Fruit fly (Drosophila melanogaster) whole organism, pupa: ENCODE measurements around the gene Pten.

Experiments used
- CG12605 ChIP-seq: fragments of 200-800 bp; sonication (Bioruptor generic); IDR thresholded peaks from 2 replicates; pipeline ENCODE4 v1.3.6; 2022; ENCODE audit warnings: missing biosample characterization, missing genetic modification characterization
- CG14655 ChIP-seq: fragments of 200-800 bp; sonication (Bioruptor generic); optimal IDR thresholded peaks from 3 replicates; lab custom pipeline; 2017; ENCODE audit warnings: mild to moderate bottlenecking, missing biosample characterization, missing genetic modification reagents, missing genetic modification characterization
- CG15710 ChIP-seq: fragments of 200-800 bp; sonication (Bioruptor generic); optimal IDR thresholded peaks from 2 replicates; lab custom pipeline; 2018; ENCODE audit warnings: missing biosample characterization, mild to moderate bottlenecking, missing genetic modification characterization, moderate library complexity
- CG17806 ChIP-seq: fragments of 200-800 bp; sonication (Bioruptor generic); optimal IDR thresholded peaks from 2 replicates; lab custom pipeline; 2018; ENCODE audit warnings: missing biosample characterization, mild to moderate bottlenecking, missing genetic modification characterization, moderate library complexity
- CG32121 ChIP-seq: fragments of 200-800 bp; sonication (Bioruptor generic); IDR thresholded peaks from 2 replicates; pipeline ENCODE4 v1.3.6; 2022; ENCODE audit warnings: missing biosample characterization, missing genetic modification characterization
- CG34367 ChIP-seq: fragments of 200-800 bp; sonication (Bioruptor generic); optimal IDR thresholded peaks from 2 replicates; lab custom pipeline; 2018; ENCODE audit warnings: missing biosample characterization, mild to moderate bottlenecking, missing genetic modification characterization
- CG4496 ChIP-seq: fragments of 200-800 bp; sonication (Bioruptor generic); IDR thresholded peaks from 3 replicates; pipeline ENCODE4 v1.3.6; 2022; ENCODE audit warnings: missing biosample characterization, missing genetic modification characterization
- CG8159 ChIP-seq: fragments of 200-800 bp; sonication (Bioruptor generic); optimal IDR thresholded peaks from 3 replicates; lab custom pipeline; 2018; ENCODE audit warnings: missing biosample characterization, mild to moderate bottlenecking, missing genetic modification characterization, moderate library complexity
- CG8301 ChIP-seq: fragments of 200-800 bp; sonication (Bioruptor generic); optimal IDR thresholded peaks from 2 replicates; lab custom pipeline; 2018; ENCODE audit warnings: missing biosample characterization, mild to moderate bottlenecking, missing genetic modification characterization
- CG9948 ChIP-seq: fragments of 200-800 bp; sonication (Bioruptor generic); optimal IDR thresholded peaks from 2 replicates; lab custom pipeline; 2018; ENCODE audit warnings: missing biosample characterization, mild to moderate bottlenecking, missing genetic modification characterization, moderate library complexity
- D1 ChIP-seq: fragments of 200-800 bp; sonication (Bioruptor generic); optimal IDR thresholded peaks from 2 replicates; lab custom pipeline; 2018; ENCODE audit warnings: missing biosample characterization, mild to moderate bottlenecking, missing genetic modification characterization, moderate library complexity
- EcR ChIP-seq: fragments of 200-800 bp; sonication (Bioruptor generic); optimal IDR thresholded peaks from 3 replicates; lab custom pipeline; 2019; ENCODE audit warnings: missing biosample characterization, missing genetic modification characterization, mild to moderate bottlenecking, moderate library complexity, missing genetic modification reagents
- Ets98B ChIP-seq: fragments of 200-800 bp; sonication (Bioruptor generic); IDR thresholded peaks from 2 replicates; pipeline ENCODE4 v1.3.6; 2022; ENCODE audit warnings: missing biosample characterization, missing genetic modification characterization
- Pif1A ChIP-seq: fragments of 200-800 bp; sonication (Bioruptor generic); optimal IDR thresholded peaks from 3 replicates; lab custom pipeline; 2016; ENCODE audit warnings: missing biosample characterization, missing genetic modification characterization
- Pif1B ChIP-seq: fragments of 200-800 bp; sonication (Bioruptor generic); optimal IDR thresholded peaks from 3 replicates; lab custom pipeline; 2016; ENCODE audit warnings: missing biosample characterization, missing genetic modification characterization
- Snoo ChIP-seq: fragments of 200-800 bp; sonication (Bioruptor generic); optimal IDR thresholded peaks from 3 replicates; lab custom pipeline; 2017; ENCODE audit warnings: missing biosample characterization, mild to moderate bottlenecking, missing genetic modification characterization, inconsistent platforms
- fd96Ca ChIP-seq: fragments of 200-800 bp; sonication (Bioruptor generic); IDR thresholded peaks from 3 replicates; pipeline ENCODE4 v1.3.6; 2022; ENCODE audit warnings: missing biosample characterization, missing genetic modification characterization
- gl ChIP-seq: fragments of 200-800 bp; sonication (Bioruptor generic); optimal IDR thresholded peaks from 2 replicates; lab custom pipeline; 2018; ENCODE audit warnings: missing biosample characterization, mild to moderate bottlenecking, missing genetic modification characterization
- rn ChIP-seq: fragments of 200-800 bp; sonication (Bioruptor generic); IDR thresholded peaks from 2 replicates; pipeline ENCODE4 v1.3.6; 2022; ENCODE audit warnings: missing biosample characterization, missing genetic modification characterization

The Pten gene

dm6 chr2L:10222550-10223231 lies 38.2 kb downstream of the Pten start, which contains the start of gene Bcs1:
Gene Bcs1, plus strand, starts transcription at chr2L:10222657.
- no peak for TF ChIP-seq gl (tag; lab: Kevin White, UChicago)
- TF ChIP-seq CG15710 (tag; lab: Kevin White, UChicago): no peak
- TF ChIP-seq D1 (tag; lab: Kevin White, UChicago): peak; percentile 25
- TF ChIP-seq CG12605: no peak
- TF ChIP-seq Pif1A: no peak
- no peak for TF ChIP-seq CG4496 (GFP tag; lab: Robert Waterston, UW)

dm6 chr2L:10221387-10221705 lies 39.5 kb downstream of the Pten start:
- TF ChIP-seq CG9948 (tag; lab: Kevin White, UChicago) (no peak), gl (tag; lab: Kevin White, UChicago) (no peak), CG12605 (no peak), Ets98B (GFP tag; lab: Robert Waterston, UW) (no peak), CG32121 (GFP tag; lab: Robert Waterston, UW) (no peak)

DNA sequence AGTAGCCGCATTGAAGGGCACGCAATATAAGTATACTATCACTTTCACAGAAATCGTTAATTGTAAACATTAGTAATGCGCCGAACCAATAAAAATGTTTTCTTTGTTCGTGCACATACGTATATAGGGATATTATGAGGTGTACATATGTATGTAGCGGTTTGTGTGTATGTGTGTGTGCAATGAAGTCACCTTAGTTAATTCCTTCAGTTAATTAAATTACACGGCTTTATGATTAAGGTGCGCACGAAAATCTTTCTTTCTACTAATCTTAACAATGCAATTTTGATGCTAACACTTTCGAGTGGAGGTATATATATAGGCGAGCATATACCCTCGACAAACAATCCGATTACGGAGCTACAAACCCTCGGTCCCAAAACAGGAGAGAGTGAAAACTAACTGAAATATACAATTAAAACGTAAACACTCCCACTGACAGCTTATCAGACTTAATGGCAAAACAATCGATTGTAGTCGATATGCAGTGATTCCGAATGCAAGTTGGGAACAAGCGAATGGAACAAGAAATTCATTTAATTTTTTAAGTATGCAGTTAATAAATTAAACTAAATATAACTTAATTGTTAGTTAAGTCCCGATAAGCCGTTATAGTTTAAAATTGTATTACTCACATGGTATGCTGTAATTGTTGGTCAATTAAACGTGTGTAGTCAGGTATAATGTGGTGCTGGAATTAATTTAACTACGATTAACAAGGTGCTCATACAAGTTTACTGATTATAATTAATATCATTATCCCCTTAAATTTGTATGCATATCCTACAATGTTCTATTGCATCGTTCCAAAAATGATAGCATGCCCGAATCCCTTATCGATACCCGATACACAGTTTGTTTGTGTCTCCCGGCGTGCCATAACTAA lies 40.1 kb downstream of the Pten start, which contains the start of the genes Npc1a and Prosalpha6:
Gene Npc1a (minus strand): TSS at position 716 of the 886 bp plus-strand sequence.
Gene Prosalpha6 (plus strand): TSS at position 851 of the 886 bp plus-strand sequence.
- TF ChIP-seq CG15710 (tag; lab: Kevin White, UChicago): peak; percentile 31
- no peak for TF ChIP-seq CG34367

dm6 chr2L:10220010-10220409 lies 40.8 kb downstream of the Pten start:
- TF ChIP-seq gl (tag; lab: Kevin White, UChicago): no peak
- TF ChIP-seq CG9948 (tag; lab: Kevin White, UChicago): no peak
- TF ChIP-seq Snoo (tag; lab: Kevin White, UChicago): no peak
- TF ChIP-seq rn: no peak
- no peak for TF ChIP-seq fd96Ca (GFP tag; lab: Robert Waterston, UW)
- TF ChIP-seq CG17806 (tag; lab: Kevin White, UChicago): no peak

DNA sequence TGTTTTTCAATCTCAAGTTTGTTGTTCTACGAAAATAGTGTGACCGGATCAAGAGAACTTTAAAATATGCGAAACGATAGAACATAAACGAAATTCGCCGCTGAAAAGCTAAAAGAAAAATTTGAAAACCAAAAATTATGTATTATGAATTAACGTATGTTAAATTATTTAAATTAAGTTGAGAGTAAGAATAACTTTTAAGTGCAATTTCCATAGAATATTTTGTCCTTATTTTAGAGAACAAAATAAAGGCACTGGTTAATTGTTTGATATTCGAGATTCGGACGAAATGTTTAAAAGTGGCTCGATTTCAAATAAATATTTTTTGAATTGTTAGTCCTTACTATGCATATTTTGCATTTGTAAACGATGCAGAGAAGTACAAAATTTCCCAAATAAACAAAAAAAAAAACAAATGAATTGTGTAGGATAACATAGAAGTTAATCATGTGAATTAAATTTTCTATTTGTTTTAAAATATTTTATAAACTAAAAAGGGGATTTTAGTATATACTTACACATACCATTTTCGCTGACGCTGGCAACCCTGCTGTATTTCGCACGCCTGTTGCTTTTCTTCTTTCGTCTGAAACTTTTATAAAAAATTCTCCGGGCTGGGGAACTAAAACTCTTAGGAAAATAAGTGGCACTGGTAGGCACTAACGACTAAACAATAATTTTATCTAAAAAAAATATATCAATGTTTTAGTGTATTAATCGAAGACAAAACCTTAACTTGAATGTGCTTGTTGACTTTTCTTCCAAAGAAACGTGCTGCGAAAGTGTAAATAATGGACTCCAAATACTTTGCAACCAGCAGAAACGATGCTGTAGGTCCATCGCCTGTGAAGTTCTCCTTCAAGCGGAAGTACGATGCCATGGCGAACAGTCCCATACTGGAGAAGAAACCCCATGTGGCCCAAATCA lies 50.0 kb downstream of the Pten start, which contains the start of the genes CG5727 and ath:
Gene CG5727 (minus strand): TSS at position 51 of the 927 bp plus-strand sequence.
Gene ath (plus strand): TSS at position 513 of the 927 bp plus-strand sequence.
- TF ChIP-seq CG14655 (GFP tag; lab: Kevin White, UChicago) (no peak), Pif1A (no peak), CG17806 (tag; lab: Kevin White, UChicago) (peak; percentile 10)

dm6 chr2L:10208799-10209794 lies 51.8 kb downstream of the Pten start, which contains the start of gene CG5731:
Gene CG5731, minus strand, starts transcription at chr2L:10209744.
- TF ChIP-seq Pif1B (GFP tag; lab: Kevin White, UChicago) (no peak), CG8159 (no peak), CG9948 (tag; lab: Kevin White, UChicago) (no peak), CG15710 (tag; lab: Kevin White, UChicago) (no peak), EcR (GFP tag; lab: Kevin White, UChicago) (peak; percentile 64), CG8301 (tag; lab: Kevin White, UChicago) (no peak), CG17806 (tag; lab: Kevin White, UChicago) (no peak), Snoo (tag; lab: Kevin White, UChicago) (no peak), CG32121 (GFP tag; lab: Robert Waterston, UW) (0 out of 2 replicates have a peak, but pooled peaks have one; percentile 16), CG34367 (no peak), CG12605 (0 out of 2 replicates have a peak, but pooled peaks have one; percentile 21)
